Fruit fly (Drosophila melanogaster) whole organism, embryonic: ENCODE results near the gene CG6928.

ENCODE experiments used
- Antp ChIP-seq: fragments of 200-800 bp; sonication (Bioruptor generic); optimal IDR thresholded peaks from 3 replicates; lab custom pipeline; 2016; ENCODE audit warnings: missing biosample characterization, missing genetic modification characterization
- Awh ChIP-seq: fragments of 200-800 bp; sonication (Bioruptor generic); IDR thresholded peaks from 2 replicates; pipeline ENCODE4, ENCODE4 v1.3.6; 2022; ENCODE audit warnings: missing biosample characterization, missing genetic modification characterization
- CG10274 ChIP-seq: fragments of 200-800 bp; sonication (Bioruptor generic); optimal IDR thresholded peaks from 3 replicates; lab custom pipeline; 2017; ENCODE audit warnings: missing biosample characterization, mild to moderate bottlenecking, missing genetic modification characterization
- CG11093 ChIP-seq: fragments of 200-800 bp; sonication (Bioruptor generic); IDR thresholded peaks from 3 replicates; pipeline ENCODE4 v1.3.6; 2022; ENCODE audit warnings: missing biosample characterization, missing genetic modification characterization
- CG11696 ChIP-seq: fragments of 200-800 bp; sonication (Bioruptor generic); IDR thresholded peaks from 2 replicates; pipeline ENCODE4 v1.3.6; 2022; ENCODE audit warnings: missing biosample characterization, missing genetic modification characterization
- CG14050 ChIP-seq: fragments of 200-800 bp; sonication (Bioruptor generic); IDR thresholded peaks from 3 replicates; pipeline ENCODE4 v1.3.6; 2022; ENCODE audit warnings: missing biosample characterization, missing genetic modification characterization
- CG1529 ChIP-seq: fragments of 200-800 bp; sonication (Bioruptor generic); optimal IDR thresholded peaks from 3 replicates; lab custom pipeline; 2018; ENCODE audit warnings: missing biosample characterization, missing genetic modification characterization
- CG2199 ChIP-seq: fragments of 200-800 bp; sonication (Bioruptor generic); IDR thresholded peaks from 3 replicates; pipeline ENCODE4 v1.3.6; 2022; ENCODE audit warnings: missing biosample characterization, missing genetic modification characterization
- CG31441 ChIP-seq: fragments of 200-800 bp; sonication (Bioruptor generic); IDR thresholded peaks from 2 replicates; pipeline ENCODE4 v1.3.6; 2022; ENCODE audit warnings: missing biosample characterization, missing genetic modification characterization
- CG3995 ChIP-seq: fragments of 200-800 bp; sonication (Bioruptor generic); optimal IDR thresholded peaks from 3 replicates; lab custom pipeline; 2016; ENCODE audit warnings: missing biosample characterization, missing genetic modification characterization
- CG6765 ChIP-seq: fragments of 200-800 bp; sonication (Bioruptor generic); optimal IDR thresholded peaks from 3 replicates; lab custom pipeline; 2017; ENCODE audit warnings: missing biosample characterization, mild to moderate bottlenecking, missing genetic modification characterization
- CG8359 ChIP-seq: fragments of 200-800 bp; sonication (Bioruptor generic); optimal IDR thresholded peaks from 2 replicates; lab custom pipeline; 2017; ENCODE audit warnings: missing biosample characterization, mild to moderate bottlenecking, missing genetic modification characterization, borderline replicate concordance
- CG8765 ChIP-seq: fragments of 200-800 bp; sonication (Bioruptor generic); IDR thresholded peaks from 2 replicates; pipeline ENCODE4 v1.3.6; 2022; ENCODE audit warnings: missing biosample characterization, missing genetic modification characterization
- CTCF ChIP-seq: fragments of 200-800 bp; sonication (Bioruptor generic); optimal IDR thresholded peaks from 2 replicates; lab custom pipeline; 2017; ENCODE audit warnings: missing biosample characterization, mild to moderate bottlenecking, missing genetic modification characterization, moderate library complexity
- Drgx ChIP-seq: fragments of 200-800 bp; sonication (Bioruptor generic); IDR thresholded peaks from 2 replicates; pipeline ENCODE4 v1.3.6; 2022; ENCODE audit warnings: missing biosample characterization, missing genetic modification characterization
- Ets65A ChIP-seq: fragments of 200-800 bp; sonication (Bioruptor generic); peaks from one replicate; lab custom pipeline; 2016; ENCODE audit warnings: missing biosample characterization, missing genetic modification characterization
- Hmx ChIP-seq: fragments of 200-800 bp; sonication (Bioruptor generic); optimal IDR thresholded peaks from 2 replicates; lab custom pipeline; 2016; ENCODE audit warnings: missing biosample characterization, missing genetic modification characterization
- Scr ChIP-seq: fragments of 200-800 bp; sonication (Bioruptor generic); IDR thresholded peaks from 2 replicates; pipeline ENCODE4 v1.3.6; 2022; ENCODE audit warnings: missing biosample characterization, missing genetic modification characterization; ENCODE audit not compliant: partially characterized antibody
- Ssrp ChIP-seq: fragments of 200-800 bp; sonication (Bioruptor generic); optimal IDR thresholded peaks from 2 replicates; lab custom pipeline; 2018; ENCODE audit warnings: missing biosample characterization, mild to moderate bottlenecking, missing genetic modification characterization, moderate library complexity
- Vsx1 ChIP-seq: fragments of 200-800 bp; sonication (Bioruptor generic); optimal IDR thresholded peaks from 2 replicates; lab custom pipeline; 2017; ENCODE audit warnings: missing biosample characterization, mild to moderate bottlenecking, missing genetic modification characterization, missing genetic modification reagents
- ap ChIP-seq: fragments of 200-800 bp; sonication (Bioruptor generic); IDR thresholded peaks from 2 replicates; pipeline ENCODE4 v1.3.6; 2022; ENCODE audit warnings: missing biosample characterization, missing genetic modification characterization
- ara ChIP-seq: fragments of 200-800 bp; sonication (Bioruptor generic); IDR thresholded peaks from 2 replicates; pipeline ENCODE4 v1.3.6; 2022; ENCODE audit warnings: missing biosample characterization, missing genetic modification characterization
- az2 ChIP-seq: fragments of 200-800 bp; sonication (Bioruptor generic); optimal IDR thresholded peaks from 3 replicates; lab custom pipeline; 2016; ENCODE audit warnings: missing biosample characterization, missing genetic modification characterization
- bigmax ChIP-seq: fragments of 200-800 bp; sonication (Bioruptor generic); optimal IDR thresholded peaks from 2 replicates; lab custom pipeline; 2018; ENCODE audit warnings: missing biosample characterization, mild to moderate bottlenecking, missing genetic modification characterization
- corto ChIP-seq: fragments of 200-800 bp; sonication (Bioruptor generic); optimal IDR thresholded peaks from 2 replicates; lab custom pipeline; 2016; ENCODE audit warnings: missing biosample characterization, mild to moderate bottlenecking, missing genetic modification characterization, moderate library complexity
- crol ChIP-seq: fragments of 200-800 bp; sonication (Bioruptor generic); IDR thresholded peaks from 2 replicates; pipeline ENCODE4 v1.3.6; 2022; ENCODE audit warnings: missing biosample characterization, missing genetic modification characterization
- dati ChIP-seq: fragments of 200-800 bp; sonication (Bioruptor generic); IDR thresholded peaks from 2 replicates; pipeline ENCODE4 v1.3.6; 2022; ENCODE audit warnings: missing biosample characterization, missing genetic modification characterization
- fru ChIP-seq: fragments of >200 bp; optimal IDR thresholded peaks from 2 replicates; lab custom pipeline; 2017
- ind ChIP-seq: fragments of 200-800 bp; sonication (Bioruptor generic); optimal IDR thresholded peaks from 3 replicates; lab custom pipeline; 2016; ENCODE audit warnings: missing biosample characterization, missing genetic modification characterization
- ken ChIP-seq: fragments of 200-800 bp; sonication (Bioruptor generic); IDR thresholded peaks from 3 replicates; pipeline ENCODE4 v1.3.6; 2022; ENCODE audit warnings: missing biosample characterization, missing genetic modification characterization
- lbe ChIP-seq: fragments of 200-800 bp; sonication (Bioruptor generic); optimal IDR thresholded peaks from 2 replicates; lab custom pipeline; 2016; ENCODE audit warnings: missing biosample characterization, mild to moderate bottlenecking, missing genetic modification characterization
- nom ChIP-seq: fragments of 200-800 bp; sonication (Bioruptor generic); optimal IDR thresholded peaks from 2 replicates; lab custom pipeline; 2017; ENCODE audit warnings: missing biosample characterization, missing genetic modification characterization, mild to moderate bottlenecking, moderate library complexity, missing genetic modification reagents
- shn ChIP-seq: fragments of 200-800 bp; sonication (Bioruptor generic); optimal IDR thresholded peaks from 3 replicates; lab custom pipeline; 2016; ENCODE audit warnings: missing biosample characterization, missing genetic modification characterization
- sna ChIP-seq: fragments of 200-800 bp; sonication (Bioruptor generic); IDR thresholded peaks from 2 replicates; pipeline ENCODE4 v1.3.6; 2022; ENCODE audit warnings: missing biosample characterization, missing genetic modification characterization; ENCODE audit not compliant: partially characterized antibody
- so ChIP-seq: fragments of 200-800 bp; sonication (Bioruptor generic); IDR thresholded peaks from 3 replicates; pipeline ENCODE4 v1.3.6; 2022; ENCODE audit warnings: missing biosample characterization, missing genetic modification characterization
- tll ChIP-seq, 2 experiments: fragments of 200-800 bp in 1 of 2; fragments of >200 bp in 1 of 2; sonication (Bioruptor generic) in 1 of 2; optimal IDR thresholded peaks; 2 replicates each; lab custom pipeline; 2017 to 2019; ENCODE audit warnings: missing biosample characterization in 2 of 2, missing genetic modification characterization in 2 of 2, mild to moderate bottlenecking in 1 of 2, moderate library complexity in 1 of 2

Gene CG6928

DNA sequence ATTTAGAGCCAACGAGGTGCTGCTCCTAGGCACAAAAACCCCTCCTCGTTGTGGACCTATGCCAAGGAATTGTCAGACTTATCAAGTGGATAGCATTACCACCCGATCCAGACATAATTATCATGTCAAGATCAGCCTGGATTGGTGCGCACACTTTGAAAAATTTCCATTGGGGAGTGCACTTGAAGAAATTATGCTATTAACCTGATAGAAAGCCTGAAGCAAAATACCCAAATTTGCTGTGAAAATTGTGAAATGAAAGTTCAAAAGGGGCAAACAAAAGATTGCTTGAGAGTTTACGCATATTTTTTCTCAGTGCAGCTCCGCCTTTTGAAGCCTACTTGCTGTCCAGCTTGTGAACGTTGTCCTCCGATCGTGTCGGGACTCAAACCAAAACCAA is 10.7 kb downstream of the CG6928 start:
- no peak for TF ChIP-seq ind (GFP tag; lab: Kevin White, UChicago)
- no peak for TF ChIP-seq CG8765 (GFP tag; lab: Robert Waterston, UW)
- TF ChIP-seq so (GFP tag; lab: Robert Waterston, UW) = no peak
- TF ChIP-seq CG6765 (GFP tag; lab: Kevin White, UChicago) = no peak
- TF ChIP-seq bigmax (GFP tag; lab: Kevin White, UChicago) = no peak
- no peak for TF ChIP-seq az2 (GFP tag; lab: Kevin White, UChicago)
- TF ChIP-seq Vsx1 (GFP tag; lab: Kevin White, UChicago) = no peak

DNA sequence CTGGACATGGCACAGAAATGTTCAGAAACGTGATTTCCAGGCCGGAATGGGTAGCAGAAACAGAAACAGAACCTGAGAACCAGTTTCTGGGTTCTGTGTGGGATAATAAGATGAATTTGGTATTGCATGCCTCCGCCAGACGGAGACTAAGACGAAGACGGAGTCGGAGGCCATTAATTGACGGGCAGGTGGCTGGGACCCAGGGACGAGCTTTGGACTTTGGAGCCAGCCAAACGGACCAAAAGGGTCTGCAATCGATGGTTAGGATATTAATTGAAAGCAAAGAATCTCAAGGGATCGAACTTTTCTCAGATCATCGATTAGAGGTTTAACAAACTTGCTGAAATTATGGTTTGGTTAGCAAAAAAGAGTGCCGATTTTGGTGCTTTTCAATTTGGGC is 11.3 kb downstream of the CG6928 start:
- TF ChIP-seq nom (GFP tag; lab: Kevin White, UChicago) (peak; percentile 74), Ets65A (GFP tag; lab: Kevin White, UChicago) (peak; percentile 45), CG3995 (GFP tag; lab: Kevin White, UChicago) (no peak)

DNA sequence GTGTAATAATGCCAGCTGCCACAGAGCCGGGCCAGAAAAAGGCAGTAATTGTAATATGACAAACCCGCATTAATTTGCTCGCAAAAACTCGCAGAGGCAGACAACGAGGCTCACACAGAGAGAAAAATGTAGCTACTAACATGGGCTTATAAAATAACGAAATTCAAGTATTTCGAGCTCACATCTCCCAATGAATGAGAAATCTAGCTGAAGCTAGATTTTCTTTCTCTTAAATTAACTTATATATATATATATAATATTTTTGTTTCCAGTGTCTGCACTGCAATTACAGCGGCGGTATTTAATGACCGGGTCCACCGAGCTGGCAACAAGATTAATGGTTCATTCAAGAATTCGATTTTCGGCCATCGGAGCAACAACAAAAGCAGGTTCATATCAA is 13.2 kb downstream of the CG6928 start:
- TF ChIP-seq Ssrp (tag; lab: Kevin White, UChicago) (no peak), CG11696 (GFP tag; lab: Robert Waterston, UW) (no peak), CG31441 (GFP tag; lab: Robert Waterston, UW) (no peak), tll (GFP tag; optimal IDR thresholded peaks at IDR 0.05; lab: Kevin White, UChicago) (no peak), CG11093 (no peak), ken (GFP tag; lab: Robert Waterston, UW) (no peak), Antp (GFP tag; lab: Kevin White, UChicago) (no peak), CG10274 (GFP tag; lab: Kevin White, UChicago) (no peak), fru (no peak), Hmx (GFP tag; lab: Kevin White, UChicago) (no peak), CG1529 (no peak), ara (no peak), shn (GFP tag; lab: Kevin White, UChicago) (no peak), CG14050 (GFP tag; lab: Robert Waterston, UW) (no peak), crol (no peak), Scr (GFP tag; lab: Robert Waterston, UW) (no peak), Drgx (GFP tag; lab: Robert Waterston, UW) (peak; percentile 71), dati (GFP tag; lab: Robert Waterston, UW) (no peak), Vsx1 (GFP tag; lab: Kevin White, UChicago) (no peak), lbe (GFP tag; lab: Kevin White, UChicago) (peak; percentile 54), ap (GFP tag; lab: Robert Waterston, UW) (no peak), corto (GFP tag; lab: Kevin White, UChicago) (peak; percentile 10)

DNA sequence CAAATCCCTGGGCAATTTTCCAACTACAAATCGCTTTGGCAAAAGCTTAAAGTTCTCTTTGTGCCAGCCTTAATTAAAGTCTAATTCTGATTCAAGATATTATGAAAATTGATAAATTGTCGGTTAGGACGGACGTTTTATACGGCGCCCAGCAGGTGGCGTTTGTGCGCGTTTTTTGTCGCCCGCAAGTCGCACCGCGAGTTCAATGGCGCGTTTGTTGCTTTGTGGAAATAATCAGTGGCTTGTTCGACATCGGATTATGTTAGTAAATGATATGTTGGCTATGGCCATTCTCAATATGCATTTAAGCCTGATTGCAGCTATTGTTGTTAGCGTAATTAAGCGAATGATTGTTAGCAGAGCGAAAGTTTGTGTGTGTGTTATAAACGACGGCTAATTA is 18.9 kb downstream of the CG6928 start:
- TF ChIP-seq Awh = peak; percentile 58; the same call in 1 of the 2 replicates
- TF ChIP-seq CG2199 (GFP tag; lab: Robert Waterston, UW) = peak; percentile 98
- TF ChIP-seq CTCF = peak; percentile 88
- no peak for TF ChIP-seq sna
- TF ChIP-seq CG8359 = peak; percentile 99
